Worm (Caenorhabditis elegans): ENCODE data around the gene F58A3.3.

Gene F58A3.3

ce11 chrX:10967698-10968097, 44.7 kb upstream of the F58A3.3 start, which contains the start of gene K09C8.9:
Gene K09C8.9, minus strand, starts transcription at chrX:10967798.
- TF ChIP-seq nhr-23 (tag; optimal IDR thresholded peaks at IDR 0.05) (no peak), nhr-77 (tag; optimal IDR thresholded peaks at IDR 0.05) (no peak), ZK546.5 (tag; optimal IDR thresholded peaks at IDR 0.05) (no peak), sem-4 (tag; optimal IDR thresholded peaks at IDR 0.05) (no peak), elt-3 (tag; optimal IDR thresholded peaks at IDR 0.05) (no peak), ceh-82 (tag; optimal IDR thresholded peaks at IDR 0.05) (no peak), peb-1 (tag; optimal IDR thresholded peaks at IDR 0.05) (no peak)

- TF ChIP-seq nhr-10 (tag; optimal IDR thresholded peaks at IDR 0.05) (no peak), ZK546.5 (tag; optimal IDR thresholded peaks at IDR 0.05) (no peak), nhr-21 (tag; optimal IDR thresholded peaks at IDR 0.05) (no peak), mab-5 (tag; optimal IDR thresholded peaks at IDR 0.05) (no peak), crh-2 (tag; optimal IDR thresholded peaks at IDR 0.05) (no peak), nhr-23 (tag; optimal IDR thresholded peaks at IDR 0.05) (no peak), lin-13 (GFP tag; optimal IDR thresholded peaks at IDR 0.05) (no peak), nhr-25 (tag; optimal IDR thresholded peaks at IDR 0.05) (no peak), unc-39 (tag; optimal IDR thresholded peaks at IDR 0.05) (no peak), alr-1 (tag; optimal IDR thresholded peaks at IDR 0.05) (no peak), lsy-2 (tag; optimal IDR thresholded peaks at IDR 0.05) (no peak), gmeb-1 (tag; optimal IDR thresholded peaks at IDR 0.05) (no peak)
Measured at ce11 chrX:10970629-10971028, 41.8 kb upstream of the F58A3.3 start, which contains the start of gene K09C8.8. Gene K09C8.8, plus strand, starts transcription at chrX:10970929.

DNA sequence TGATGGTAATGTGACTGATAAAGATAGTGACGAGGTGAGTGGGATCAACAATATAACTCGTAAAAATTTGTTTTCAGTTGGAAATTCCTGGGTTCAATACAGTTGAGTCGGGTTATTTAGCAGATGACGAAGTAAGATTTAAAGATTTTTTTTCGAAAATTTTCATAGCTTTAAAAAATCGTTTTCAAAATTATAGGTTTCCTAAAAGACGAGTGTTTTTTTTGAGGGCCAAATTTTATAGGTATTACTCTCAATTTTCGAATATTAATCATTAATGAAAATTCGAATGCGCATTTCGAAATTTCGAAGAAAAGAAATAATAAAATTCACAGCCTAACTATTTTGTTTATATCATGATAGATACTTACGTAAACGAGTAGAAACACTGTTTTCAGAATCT, 41.3 kb upstream of the F58A3.3 start:
- TF ChIP-seq elt-3 (tag; optimal IDR thresholded peaks at IDR 0.05) (no peak), F13H6.1 (tag; optimal IDR thresholded peaks at IDR 0.05) (no peak), ztf-4 (tag; optimal IDR thresholded peaks at IDR 0.05) (no peak), mab-5 (tag; optimal IDR thresholded peaks at IDR 0.05) (no peak), crh-2 (tag; optimal IDR thresholded peaks at IDR 0.05) (no peak), nhr-129 (tag; optimal IDR thresholded peaks at IDR 0.05) (no peak), elt-1 (tag; optimal IDR thresholded peaks at IDR 0.05) (no peak), sma-3 (GFP tag; optimal IDR thresholded peaks at IDR 0.05) (no peak), Y55F3AM.14 (GFP tag; optimal IDR thresholded peaks at IDR 0.05) (no peak), ceh-82 (tag; optimal IDR thresholded peaks at IDR 0.05) (no peak), nhr-12 (tag; optimal IDR thresholded peaks at IDR 0.05) (no peak), sma-9 (GFP tag; optimal IDR thresholded peaks at IDR 0.05) (no peak), sma-9 (tag; optimal IDR thresholded peaks at IDR 0.05) (no peak), nhr-77 (tag; optimal IDR thresholded peaks at IDR 0.05) (no peak), ceh-16 (tag; optimal IDR thresholded peaks at IDR 0.05) (no peak), ztf-1 (GFP tag; conservative IDR thresholded peaks at IDR 0.05) (no peak), nhr-237 (tag; optimal IDR thresholded peaks at IDR 0.05) (no peak), skn-1 (tag; optimal IDR thresholded peaks at IDR 0.05) (no peak), blmp-1 (tag; optimal IDR thresholded peaks at IDR 0.05; ENCODE audit: insufficient read depth) (no peak), nhr-11 (tag; optimal IDR thresholded peaks at IDR 0.05) (no peak), lin-39 (tag; optimal IDR thresholded peaks at IDR 0.05) (no peak)

DNA sequence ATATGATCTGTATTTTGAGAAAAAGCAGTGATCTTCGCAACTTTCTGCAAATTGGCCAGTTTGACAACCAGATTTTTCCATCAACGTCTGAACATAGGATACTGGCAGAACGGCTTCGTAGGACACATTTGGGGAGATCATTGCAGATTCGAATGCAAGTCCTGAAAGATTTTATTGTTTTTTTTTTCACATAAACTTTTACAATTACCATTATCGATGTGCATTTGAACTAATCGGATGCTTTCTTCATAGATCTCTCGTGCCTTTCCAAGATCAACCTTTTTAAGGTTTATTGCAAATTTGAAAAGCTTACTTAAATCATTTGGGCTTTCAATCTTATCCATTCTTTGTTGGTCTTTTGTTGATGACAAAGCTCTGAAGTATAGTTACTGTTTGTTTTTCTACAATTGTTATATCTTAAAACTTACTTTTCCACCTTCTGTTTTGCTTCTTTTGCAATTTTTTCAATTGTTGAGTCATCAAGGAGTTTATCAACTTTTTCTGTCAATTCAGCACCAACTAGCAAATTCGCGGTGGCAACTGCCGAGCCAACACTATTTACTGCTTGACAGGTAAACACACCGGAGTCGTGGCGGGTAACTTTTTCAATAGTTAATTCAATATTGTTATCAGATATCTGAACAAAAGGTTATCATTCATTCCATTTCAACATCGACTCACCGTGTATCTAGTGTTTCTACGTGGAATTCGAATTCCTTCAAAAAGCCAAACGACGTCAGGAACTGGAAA, 35.8 kb upstream of the F58A3.3 start:
- TF ChIP-seq nhr-77 (tag; optimal IDR thresholded peaks at IDR 0.05) (no peak), nhr-129 (tag; optimal IDR thresholded peaks at IDR 0.05) (no peak), crh-2 (tag; optimal IDR thresholded peaks at IDR 0.05) (no peak), mab-5 (tag; optimal IDR thresholded peaks at IDR 0.05) (no peak), gmeb-1 (tag; optimal IDR thresholded peaks at IDR 0.05) (no peak), fos-1 (tag; optimal IDR thresholded peaks at IDR 0.05) (no peak), aly-2 (tag; optimal IDR thresholded peaks at IDR 0.05) (no peak), blmp-1 (tag; optimal IDR thresholded peaks at IDR 0.05; ENCODE audit: insufficient read depth) (no peak), nhr-21 (tag; optimal IDR thresholded peaks at IDR 0.05) (no peak), unc-39 (tag; optimal IDR thresholded peaks at IDR 0.05) (no peak), peb-1 (tag; optimal IDR thresholded peaks at IDR 0.05) (no peak), sma-3 (GFP tag; optimal IDR thresholded peaks at IDR 0.05) (no peak), nhr-11 (tag; optimal IDR thresholded peaks at IDR 0.05) (no peak), nhr-25 (tag; optimal IDR thresholded peaks at IDR 0.05) (no peak), ama-1 (optimal IDR thresholded peaks at IDR 0.05) (no peak), unc-55 (GFP tag; optimal IDR thresholded peaks at IDR 0.05) (no peak), ztf-1 (GFP tag; conservative IDR thresholded peaks at IDR 0.05) (no peak)
